Worm (Caenorhabditis elegans) whole organism, L4/young adult: Measurements from ENCODE around the gene nhr-223.

Source experiments
- W03F9.2 ChIP-seq: fragments of 150-350 bp; optimal IDR thresholded peaks from 2 replicates; lab custom pipeline; 2014; ENCODE audit warnings: missing biosample characterization, missing genetic modification characterization
- dao-5 ChIP-seq: sonication (generic microtip); optimal IDR thresholded peaks from 2 replicates; lab custom pipeline; 2016; ENCODE audit warnings: missing genotype, missing genetic modification characterization, moderate library complexity, missing compliant biosample characterization
- him-1 ChIP-seq: sonication (generic microtip); optimal IDR thresholded peaks from 2 replicates; lab custom pipeline; 2016; ENCODE audit warnings: missing genotype, missing genetic modification reagents, missing genetic modification characterization, missing compliant biosample characterization

DNA sequence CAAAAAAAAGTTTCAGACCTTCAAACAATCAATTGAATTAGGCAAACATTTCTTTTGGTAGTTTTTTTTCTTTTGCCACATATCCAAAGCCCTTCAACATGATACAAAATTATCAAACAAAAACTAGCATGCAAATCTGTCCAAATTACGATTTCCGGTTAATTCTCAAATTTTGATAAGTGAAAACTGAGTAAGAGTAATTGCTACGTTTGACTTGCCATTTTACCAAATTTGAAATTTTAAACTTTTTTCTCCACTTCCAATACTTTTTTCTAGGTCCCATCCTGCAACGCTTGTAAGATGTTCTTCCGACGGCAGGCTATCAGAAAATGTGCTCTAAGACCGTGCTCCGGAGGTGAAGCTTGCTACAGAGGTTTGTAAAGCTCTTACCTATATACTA is at the start of gene nhr-223:
- no peak for TF ChIP-seq him-1 (tag; lab: Kevin White, UChicago)
- TF ChIP-seq dao-5 (tag; lab: Kevin White, UChicago) = no peak
- TF ChIP-seq W03F9.2 (tag; lab: Kevin White, UChicago) = no peak
